Fruit fly (Drosophila melanogaster): ENCODE data around the gene CG42263.

DNA sequence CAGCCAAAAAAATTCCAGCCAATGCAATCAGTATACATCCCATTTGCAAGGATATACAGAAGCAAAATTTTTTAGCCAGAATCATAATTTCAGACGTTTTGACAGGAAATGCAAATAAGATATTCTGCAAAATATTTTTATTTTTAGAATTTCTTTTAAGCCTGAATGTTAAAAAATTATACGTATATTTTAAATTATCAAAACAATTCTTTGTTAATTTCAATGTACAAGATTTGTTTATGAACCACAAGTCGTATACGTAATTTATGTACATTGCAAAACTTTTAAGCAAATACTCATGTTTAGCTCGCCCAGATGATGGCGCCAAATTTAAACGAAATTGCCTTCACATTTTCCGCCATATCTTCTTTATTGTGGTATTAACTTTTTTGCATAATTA is 1.2 kb downstream of the CG42263 start, which contains the start of gene CG42654:
- TF ChIP-seq toe (GFP tag; optimal IDR thresholded peaks at IDR 0.05) (no peak), pad (GFP tag; optimal IDR thresholded peaks at IDR 0.05) (no peak), CG7045 (GFP tag; optimal IDR thresholded peaks at IDR 0.05) (no peak), cic (GFP tag; optimal IDR thresholded peaks at IDR 0.05) (no peak), ovo (GFP tag; optimal IDR thresholded peaks at IDR 0.05) (no peak), kay (GFP tag; ENCODE audit: borderline replicate concordance) (no peak)

Measured in whole organism, adult.